Worm (Caenorhabditis elegans) whole organism, dauer: ENCODE data around the gene srj-18.

Source experiments
- unc-62 ChIP-seq: sonication (generic microtip); optimal IDR thresholded peaks from 2 replicates; lab custom pipeline; 2017; ENCODE audit warnings: missing biosample characterization, missing genetic modification reagents, missing genetic modification characterization

srj-18 gene

DNA sequence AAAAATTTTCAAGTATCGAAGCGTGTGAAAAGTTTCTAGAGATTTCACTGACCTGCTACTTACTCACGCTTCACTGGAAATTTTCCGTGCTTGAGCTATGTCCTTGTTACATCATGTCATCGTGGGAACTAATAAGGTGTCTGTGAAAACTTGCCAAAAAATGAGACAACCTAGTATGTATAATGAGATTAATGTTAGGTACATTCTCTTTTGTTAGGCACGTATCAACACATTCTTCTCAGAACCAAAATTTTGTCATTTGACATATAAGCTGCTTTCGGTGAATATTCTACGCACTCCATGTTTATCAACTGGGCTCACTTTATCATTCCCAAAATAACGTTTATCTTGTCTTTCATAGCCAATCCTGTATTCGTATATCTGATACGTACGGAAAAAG lies at the start of gene srj-18:
Gene srj-18 (plus strand): TSS at position 301 of the 400 bp plus-strand sequence.
- no peak for TF ChIP-seq unc-62

DNA sequence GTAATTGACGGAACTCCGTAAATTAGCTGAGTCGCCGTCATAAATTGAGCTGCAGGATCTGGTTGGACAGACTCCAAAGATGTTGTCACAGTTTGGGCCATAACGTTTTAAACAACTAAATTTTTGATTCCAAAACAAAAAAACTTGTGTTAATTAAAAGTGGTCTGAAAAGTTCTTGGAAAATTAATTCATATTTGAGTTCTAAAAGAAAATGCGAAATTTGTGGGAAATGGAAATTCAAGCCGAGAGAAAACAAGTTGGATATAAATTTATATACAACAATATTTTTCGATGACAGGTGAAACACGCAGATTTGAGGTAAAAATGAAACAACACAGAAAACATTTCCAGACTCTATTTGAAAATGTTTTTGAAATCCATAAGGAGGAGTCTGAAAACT lies 48.9 kb upstream of the srj-18 start, which contains the start of gene srg-59:
Gene srg-59 (minus strand): TSS at position 101 of the 400 bp plus-strand sequence.
- TF ChIP-seq unc-62: no peak

DNA sequence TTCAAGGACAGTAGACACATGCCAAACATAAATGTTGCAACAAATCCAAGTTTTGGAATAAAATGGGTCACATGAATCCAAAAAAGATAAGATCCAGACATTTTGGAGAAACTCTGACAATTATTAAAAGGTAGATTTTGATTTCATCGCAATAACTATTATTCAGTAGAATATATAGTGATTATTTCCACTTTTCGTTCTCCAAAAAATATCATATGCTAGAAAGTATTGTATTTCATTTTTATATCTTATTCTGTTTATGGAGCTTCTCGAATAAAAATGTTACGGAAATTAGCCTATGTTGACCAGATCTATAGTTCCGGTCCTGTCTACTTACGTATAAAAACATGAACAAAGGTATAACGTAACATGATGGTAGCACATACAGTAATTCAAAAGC lies 47.0 kb upstream of the srj-18 start, which contains the start of gene str-13:
Gene str-13 (minus strand): TSS at position 101 of the 400 bp plus-strand sequence.
- TF ChIP-seq unc-62: no peak

DNA sequence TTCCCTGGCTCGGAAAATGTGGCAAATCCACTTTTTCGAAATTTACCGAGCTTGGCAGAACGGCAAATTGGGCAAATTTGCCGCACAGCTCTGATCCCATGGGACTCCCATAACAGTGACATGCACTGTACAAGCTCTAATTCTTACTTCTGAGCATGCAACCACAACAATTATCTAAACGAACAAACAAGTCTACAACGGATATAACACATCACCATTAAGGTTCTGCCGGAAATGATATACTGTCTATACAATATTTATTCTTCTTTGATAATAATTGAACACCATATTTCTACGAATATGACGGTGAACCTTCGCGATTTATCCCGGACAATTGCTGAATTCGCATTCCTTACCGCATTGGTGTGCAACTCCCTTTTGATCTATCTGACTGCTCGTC lies 45.9 kb upstream of the srj-18 start, which contains the start of gene str-33:
Gene str-33 (plus strand): TSS at position 301 of the 400 bp plus-strand sequence.
- no peak for TF ChIP-seq unc-62

DNA sequence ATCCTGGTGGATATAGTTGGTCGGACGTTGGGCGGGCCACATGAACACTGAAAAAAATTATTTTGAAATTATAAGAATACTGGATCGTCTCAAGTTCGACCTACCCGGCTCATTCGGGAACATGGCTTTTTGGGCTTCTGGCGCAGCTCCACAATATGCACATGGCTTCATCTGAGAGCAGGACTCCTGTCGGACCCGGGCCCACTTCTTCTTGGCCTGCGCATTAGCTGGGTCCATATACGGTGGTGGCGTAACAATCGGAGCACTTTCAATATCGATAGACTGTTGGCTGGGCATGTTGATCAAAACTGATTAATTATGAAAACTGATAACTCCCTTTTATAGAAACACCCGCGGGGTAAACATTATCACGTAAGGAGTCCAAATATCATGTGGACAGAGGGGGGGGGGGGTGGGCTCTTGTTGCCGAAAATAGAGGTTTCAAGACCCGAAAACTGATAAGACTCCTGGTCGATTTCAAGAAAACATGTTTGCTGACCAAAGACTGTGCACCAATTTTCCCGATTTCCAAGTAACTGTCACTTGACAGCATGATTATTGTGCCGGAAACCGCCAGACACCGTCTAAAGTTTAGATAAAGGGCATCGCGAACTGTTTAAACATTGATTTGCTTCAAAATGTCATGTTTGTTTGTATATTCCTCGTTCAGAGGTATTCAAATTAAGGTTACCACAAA lies 43.2 kb upstream of the srj-18 start, which contains the start of gene dod-3:
Gene dod-3 (minus strand): TSS at position 315 of the 697 bp plus-strand sequence.
- TF ChIP-seq unc-62: no peak

DNA sequence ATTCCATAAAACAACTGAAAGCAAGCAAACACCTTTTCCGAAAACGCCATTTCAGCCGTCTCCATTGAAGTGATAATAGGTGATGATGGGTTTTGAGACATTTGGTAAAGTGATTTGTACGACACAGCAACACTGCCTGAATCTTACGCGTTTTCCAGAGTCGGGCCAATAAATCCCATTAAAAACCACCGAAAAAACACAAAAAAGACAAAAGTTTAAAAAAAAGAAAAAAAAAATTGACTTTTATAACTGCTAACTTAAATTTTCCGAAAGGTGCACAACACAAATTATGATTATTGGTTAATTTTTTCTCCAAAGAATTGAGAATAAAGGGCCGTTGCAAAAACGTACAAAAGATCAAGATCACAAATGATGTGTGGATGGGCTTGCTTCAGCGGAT lies 39.8 kb upstream of the srj-18 start, which contains the start of gene srg-57:
Gene srg-57 (minus strand): TSS at position 101 of the 400 bp plus-strand sequence.
- TF ChIP-seq unc-62: no peak

DNA sequence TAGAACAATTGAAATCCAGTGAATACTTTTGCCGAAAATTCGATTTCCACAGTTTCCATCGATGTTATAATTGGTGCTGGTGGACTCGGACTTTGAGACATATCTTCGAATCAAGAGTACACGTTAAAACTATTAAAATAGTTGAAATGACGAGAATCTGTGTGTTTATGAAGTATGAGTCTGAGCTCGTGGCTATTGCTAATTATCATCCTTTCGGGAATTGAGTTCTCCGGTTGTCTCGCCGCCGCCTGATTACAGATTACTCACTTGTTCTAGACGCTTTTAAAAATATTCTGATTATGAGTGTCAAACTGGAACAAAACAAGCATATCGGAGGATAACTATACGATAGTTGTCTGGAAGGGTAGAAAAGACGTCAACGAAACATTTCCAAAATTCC lies 36.0 kb upstream of the srj-18 start, which contains the start of gene srg-56:
Gene srg-56 (minus strand): TSS at position 101 of the 400 bp plus-strand sequence.
- TF ChIP-seq unc-62: no peak

DNA sequence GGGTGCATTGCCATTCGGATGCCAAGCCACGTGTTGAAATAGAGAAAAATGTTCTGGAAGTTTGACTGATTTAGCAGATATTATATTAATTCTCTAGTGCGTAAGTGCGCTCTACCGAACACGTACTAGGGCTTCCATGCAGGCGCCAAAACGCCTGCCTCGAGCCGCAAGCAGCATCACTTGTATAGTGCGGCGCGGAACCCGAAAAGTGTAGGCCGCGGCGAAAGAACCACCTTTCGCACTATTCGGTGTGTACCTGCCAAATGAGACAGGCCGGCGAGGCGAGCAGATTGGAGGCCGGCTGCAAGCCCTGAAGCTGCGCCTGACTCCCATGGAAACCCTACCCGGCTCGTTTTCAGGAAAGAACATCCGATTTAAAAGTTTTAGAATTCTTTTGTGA lies 34.5 kb upstream of the srj-18 start:
- no peak for TF ChIP-seq unc-62

DNA sequence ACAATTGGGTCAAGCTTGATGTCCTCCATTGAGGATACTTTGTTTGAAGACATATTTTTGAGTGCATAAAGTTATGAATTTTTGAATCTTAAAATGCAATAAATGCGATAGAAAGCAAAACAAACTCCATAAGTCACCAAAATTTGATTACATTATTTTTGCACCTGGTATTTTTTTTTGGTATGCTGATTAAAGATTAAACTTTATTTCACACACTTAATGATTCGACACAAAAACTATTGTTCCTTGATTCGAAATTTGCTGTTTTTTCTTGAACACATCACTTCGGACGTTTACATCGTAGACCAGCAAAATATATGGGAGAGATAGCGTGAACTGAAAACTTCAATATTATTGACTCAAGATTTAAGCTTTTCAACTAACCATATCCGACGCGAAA lies 33.9 kb upstream of the srj-18 start, which contains the start of gene srg-61:
Gene srg-61 (minus strand): TSS at position 101 of the 400 bp plus-strand sequence.
- TF ChIP-seq unc-62: no peak

DNA sequence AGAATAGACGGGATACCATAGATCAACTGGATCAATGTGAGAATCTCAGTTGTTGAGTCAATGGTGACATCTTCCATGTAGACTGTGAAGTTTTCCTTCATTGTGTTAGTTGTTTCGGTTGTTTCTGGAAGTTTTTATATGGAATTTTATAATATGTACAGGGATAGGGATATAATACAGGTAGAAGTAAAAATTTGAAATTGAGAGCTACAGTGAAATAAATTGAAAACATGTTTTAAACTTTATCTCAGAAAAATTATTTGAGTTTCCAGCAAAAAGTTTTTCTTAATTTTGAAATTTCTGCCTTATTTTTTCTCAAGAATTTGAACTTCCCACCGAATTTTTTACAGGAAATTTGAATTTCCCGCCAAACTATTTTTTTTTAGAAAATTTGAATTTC lies 31.8 kb upstream of the srj-18 start, which contains the start of gene srg-62:
Gene srg-62 (minus strand): TSS at position 101 of the 400 bp plus-strand sequence.
- no peak for TF ChIP-seq unc-62

DNA sequence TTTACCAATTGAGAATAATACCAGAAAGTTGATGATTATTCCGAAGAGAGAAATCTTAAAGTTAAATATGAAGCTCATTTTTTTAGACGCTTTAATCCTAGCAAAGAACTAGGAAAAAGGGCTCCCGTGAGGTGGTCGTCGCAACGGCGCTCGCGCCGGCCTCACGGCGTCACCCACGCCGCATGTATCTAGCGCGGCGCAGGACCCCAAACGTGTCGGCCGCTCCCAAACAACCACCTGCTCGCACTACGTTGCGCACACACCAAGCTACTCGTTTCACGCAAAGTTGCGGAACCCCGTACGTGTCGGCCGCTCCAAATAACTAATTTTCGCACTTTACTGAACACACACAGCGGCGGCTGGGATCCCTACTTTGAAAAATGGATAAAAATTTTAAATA lies 27.7 kb upstream of the srj-18 start:
- TF ChIP-seq unc-62: no peak

DNA sequence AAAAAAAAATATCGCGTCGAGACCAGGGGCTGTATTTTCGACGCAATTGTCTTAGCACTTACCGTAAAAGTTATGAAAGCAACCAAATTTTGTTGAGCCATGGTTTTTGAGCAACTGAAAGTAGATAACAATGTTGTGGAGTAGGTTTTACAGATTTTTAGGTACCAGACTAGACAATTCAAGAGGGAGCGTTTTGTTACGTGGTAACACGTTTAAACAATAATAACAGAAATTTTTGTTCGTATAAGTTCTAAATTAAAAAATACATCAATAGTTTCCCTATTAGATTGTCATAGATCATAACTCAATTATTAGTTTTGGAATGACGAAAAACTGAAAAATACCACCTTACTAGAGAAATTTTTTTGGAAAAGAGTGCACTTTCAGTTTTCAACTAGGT lies 24.1 kb upstream of the srj-18 start, which contains the start of gene srx-24:
Gene srx-24 (minus strand): TSS at position 101 of the 400 bp plus-strand sequence.
- TF ChIP-seq unc-62: no peak

DNA sequence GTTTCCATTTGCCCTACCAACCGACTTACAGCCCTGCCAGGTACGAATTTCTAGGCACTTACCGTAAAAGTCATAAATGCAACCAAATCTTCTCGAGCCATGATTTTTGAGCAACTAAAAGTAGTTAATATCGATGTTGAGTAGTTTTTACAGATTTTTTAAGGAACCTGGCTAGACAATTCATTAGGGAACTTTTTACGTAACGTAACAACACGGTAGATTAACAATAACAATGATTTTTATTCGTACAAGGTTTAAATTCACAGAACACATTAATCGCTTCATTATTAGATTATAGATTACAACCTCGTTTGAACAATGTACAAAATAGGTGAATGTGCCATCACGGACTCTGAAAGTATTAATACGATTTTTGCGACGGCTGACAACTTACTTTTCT lies 21.1 kb upstream of the srj-18 start, which contains the start of gene srx-26:
Gene srx-26 (minus strand): TSS at position 101 of the 400 bp plus-strand sequence.
- TF ChIP-seq unc-62: no peak

DNA sequence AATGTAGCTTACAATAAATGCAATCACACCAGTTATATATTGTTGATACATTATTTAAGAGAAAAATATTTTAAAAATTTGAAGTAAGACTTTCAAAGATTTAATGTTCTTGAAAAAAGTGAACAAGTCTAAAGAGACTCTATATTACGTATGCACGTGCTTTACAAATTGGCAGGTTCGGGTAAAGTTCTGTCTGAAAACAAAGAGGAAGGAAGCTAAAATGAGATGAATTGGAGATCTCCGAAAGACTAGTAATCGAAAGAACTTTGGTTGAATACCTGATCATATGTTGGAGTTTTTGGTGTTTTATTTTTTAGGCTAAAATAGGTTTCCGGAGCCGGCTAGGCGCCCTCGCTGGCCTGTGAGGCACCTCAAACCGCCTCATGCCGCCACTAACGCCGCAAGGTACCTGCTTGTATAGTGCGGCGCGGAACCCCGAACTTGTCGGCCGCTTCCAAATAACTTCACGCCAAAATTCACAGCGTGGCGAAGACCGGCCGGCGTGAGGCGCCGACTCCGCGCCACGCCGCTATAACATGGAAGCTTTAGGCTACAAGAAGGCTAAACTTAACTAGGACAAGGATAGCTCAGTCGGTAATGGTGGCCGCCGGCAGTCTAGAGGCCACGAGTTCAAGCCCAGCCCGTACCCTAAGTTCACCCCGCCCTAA lies 16.8 kb upstream of the srj-18 start, which contains the start of gene srx-28:
Gene srx-28 (minus strand): TSS at position 51 of the 668 bp plus-strand sequence.
- no peak for TF ChIP-seq unc-62

DNA sequence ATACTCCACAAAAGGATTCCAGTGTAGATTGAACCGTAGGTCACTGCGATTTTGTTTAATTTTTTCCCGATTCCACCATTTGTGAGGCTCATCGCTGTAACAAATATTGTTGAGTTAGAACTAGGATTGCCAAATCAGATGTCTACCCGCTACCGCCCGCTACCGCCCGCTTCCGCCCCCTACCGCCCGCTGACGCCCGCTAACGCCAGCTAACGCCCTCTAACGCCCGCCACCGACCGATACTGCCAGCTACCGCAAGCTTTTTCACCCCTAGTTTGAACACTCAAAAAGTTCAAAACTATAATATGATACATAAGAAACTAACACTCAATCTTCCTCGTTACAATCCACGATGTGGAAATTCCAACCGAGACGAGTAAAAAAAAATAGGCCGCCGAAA lies 15.7 kb upstream of the srj-18 start:
- no peak for TF ChIP-seq unc-62

DNA sequence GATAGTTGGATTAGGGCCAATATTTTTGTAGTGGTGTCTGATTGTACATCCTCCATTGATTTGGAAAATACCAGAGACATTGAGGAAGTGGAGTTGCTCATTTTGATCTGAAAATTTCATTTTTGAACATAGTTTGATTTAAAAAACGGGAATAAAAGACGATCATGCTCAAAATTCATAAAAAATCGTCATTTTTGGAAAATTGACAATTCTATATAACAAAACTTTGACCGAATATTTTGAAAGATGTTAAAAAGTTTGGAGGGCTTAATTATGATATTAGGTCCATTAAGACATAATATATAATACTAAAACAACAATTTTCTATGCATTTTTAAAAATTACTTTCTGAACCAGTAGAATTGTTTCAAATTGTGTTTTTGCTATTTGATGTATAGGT lies 14.7 kb upstream of the srj-18 start, which contains the start of gene srg-58:
Gene srg-58 (minus strand): TSS at position 101 of the 400 bp plus-strand sequence.
- TF ChIP-seq unc-62: no peak

DNA sequence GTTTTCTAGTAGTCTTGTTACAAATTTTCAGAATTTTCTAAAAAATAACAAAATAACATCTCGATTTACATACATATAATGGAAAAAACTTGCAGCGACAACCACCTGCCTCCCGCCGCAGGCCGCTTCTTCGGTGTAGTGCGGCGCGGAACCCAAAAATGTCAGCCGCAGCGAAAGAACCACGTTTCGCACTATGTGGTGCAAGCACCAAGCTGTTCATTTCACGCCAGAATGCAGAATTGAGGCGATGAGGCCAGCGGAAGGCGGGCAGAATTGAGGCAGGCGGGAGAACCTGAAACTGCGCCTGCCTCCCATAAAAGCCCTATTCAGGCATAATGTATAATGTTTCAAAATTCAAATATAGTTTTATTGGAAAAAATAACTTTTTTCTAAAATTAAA lies 12.7 kb upstream of the srj-18 start:
- TF ChIP-seq unc-62: no peak
